Fruit fly (Drosophila melanogaster) whole organism: Measurements from ENCODE around the gene dpr14.

Experiments used
- CG8478 ChIP-seq: fragments of >200 bp; optimal IDR thresholded peaks from 2 replicates; lab custom pipeline; 2018; ENCODE audit warnings: inconsistent platforms
- Dll ChIP-seq: fragments of >200 bp; optimal IDR thresholded peaks from 2 replicates; lab custom pipeline; 2017
- pan ChIP-seq: fragments of >200 bp; optimal IDR thresholded peaks from 2 replicates; lab custom pipeline; 2017
- psq ChIP-seq: fragments of >200 bp; optimal IDR thresholded peaks from 2 replicates; lab custom pipeline; 2017
- usp ChIP-seq: fragments of >200 bp; optimal IDR thresholded peaks from 2 replicates; lab custom pipeline; 2017; ENCODE audit warnings: missing biosample characterization, missing genetic modification characterization, mixed read lengths

dm6 chrX:7891596-7892538 is 16.2 kb downstream of the dpr14 start, which contains the start of gene Nek2:
- no peak for TF ChIP-seq usp
- TF ChIP-seq pan (lab: Kevin White, UChicago): no peak
- TF ChIP-seq psq (lab: Kevin White, UChicago): no peak
- no peak for TF ChIP-seq CG8478
- TF ChIP-seq Dll (lab: Kevin White, UChicago): no peak
